Worm (Caenorhabditis elegans): ENCODE results near the gene lgc-14.

DNA sequence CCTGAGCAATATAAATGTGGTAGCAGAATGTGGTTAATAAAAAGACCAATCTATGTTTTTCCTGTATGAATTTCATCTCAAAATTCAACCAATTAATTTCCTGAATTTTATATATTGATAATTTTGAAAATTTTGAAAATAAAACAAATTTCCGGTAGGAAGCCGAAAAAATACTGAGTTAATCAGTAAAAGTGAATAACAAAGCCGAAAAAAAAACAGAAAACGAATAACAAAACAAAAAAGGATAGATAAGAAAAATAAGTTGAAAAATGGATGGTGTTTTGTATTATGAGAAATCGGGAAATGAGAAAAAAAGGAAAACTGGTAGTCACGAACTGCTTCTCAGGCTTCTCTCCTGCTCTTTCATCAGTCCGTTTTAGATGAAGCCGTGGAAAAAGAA lies 37.5 kb upstream of the lgc-14 start, which contains the start of gene tmem-145:
- TF ChIP-seq flt-1 (GFP tag; IDR thresholded peaks at IDR 0.05) (no peak), cog-1 (tag; optimal IDR thresholded peaks at IDR 0.05) (no peak), med-1 (GFP tag; optimal IDR thresholded peaks at IDR 0.05; ENCODE audit: insufficient read depth) (no peak), klf-2 (GFP tag; conservative IDR thresholded peaks at IDR 0.05) (no peak), ztf-29 (GFP tag; IDR thresholded peaks at IDR 0.05) (no peak)
